Worm (Caenorhabditis elegans) whole organism, early embryonic: ENCODE measurements around the gene str-229.

Experiments used
- aly-1 ChIP-seq: sonication (generic microtip); optimal IDR thresholded peaks from 2 replicates; lab custom pipeline; 2016; ENCODE audit warnings: missing genetic modification characterization, missing compliant biosample characterization
- tbx-37 ChIP-seq: fragments of 200-800 bp; sonication (Bioruptor generic); conservative IDR thresholded peaks from 2 replicates; pipeline ENCODE4 v1.3.6; 2022; ENCODE audit warnings: missing genetic modification reagents, missing genetic modification characterization, missing compliant biosample characterization

ce11 chrV:3868905-3869304 is 33.5 kb downstream of the str-229 start, which contains the start of gene nhr-157:
- TF ChIP-seq aly-1 (tag; lab: Kevin White, UChicago), result no peak
- TF ChIP-seq tbx-37 (GFP tag; lab: Robert Waterston, UW), result no peak
